Fruit fly (Drosophila melanogaster) S2 (cell line): ENCODE data around the gene CG42446.

Experiments
- CG8478 ChIP-seq: fragments of >200 bp; optimal IDR thresholded peaks from 2 replicates; lab custom pipeline; 2018
- CTCF ChIP-seq, 2 experiments: fragments of >200 bp; optimal IDR thresholded peaks; 2 replicates each; lab custom pipeline; 2018

- TF ChIP-seq CG8478 (lab: Kevin White, UChicago), result no peak
- TF ChIP-seq CTCF (optimal IDR thresholded peaks at IDR 0.05; lab: Kevin White, UChicago), result no peak
Measured at dm6 chr3R:16321538-16321937, 38.4 kb downstream of the CG42446 start, which contains the start of gene CG44044.
